Fruit fly (Drosophila melanogaster): Measurements from ENCODE around the gene CG42713.

CG42713 gene

dm6 chr2L:8919638-8920037 lies 28.4 kb downstream of the CG42713 start:
- TF ChIP-seq OdsH (GFP tag; optimal IDR thresholded peaks at IDR 0.05) (peak; percentile 53), vri (GFP tag; optimal IDR thresholded peaks at IDR 0.05) (no peak), topi (GFP tag; optimal IDR thresholded peaks at IDR 0.05) (no peak), CG34406 (GFP tag; optimal IDR thresholded peaks at IDR 0.05) (peak; percentile 14), CG10631 (GFP tag; optimal IDR thresholded peaks at IDR 0.05) (peak; percentile 57), Eip75B (GFP tag; optimal IDR thresholded peaks at IDR 0.05) (peak; percentile 33), CG6163 (GFP tag; IDR thresholded peaks at IDR 0.05) (peak; percentile 45; the same call in 2 of the 3 replicates), CG11902 (GFP tag; optimal IDR thresholded peaks at IDR 0.05) (no peak), CG10669 (GFP tag; optimal IDR thresholded peaks at IDR 0.05) (peak; percentile 74), CG4318 (GFP tag; optimal IDR thresholded peaks at IDR 0.05) (peak; percentile 62), pdm3 (GFP tag; optimal IDR thresholded peaks at IDR 0.05) (peak; percentile 67), CG9139 (GFP tag; optimal IDR thresholded peaks at IDR 0.05) (no peak), CG3919 (GFP tag; optimal IDR thresholded peaks at IDR 0.05) (peak; percentile 38), dsx (GFP tag; optimal IDR thresholded peaks at IDR 0.05; ENCODE audit: poor library complexity, severe bottlenecking) (peak; percentile 50), CG31627 (GFP tag; optimal IDR thresholded peaks at IDR 0.05) (no peak), Blimp-1 (GFP tag; optimal IDR thresholded peaks at IDR 0.05) (no peak), achi (GFP tag; optimal IDR thresholded peaks at IDR 0.05) (peak; percentile 57), Sox15 (GFP tag; optimal IDR thresholded peaks at IDR 0.05) (no peak), Ets21C (GFP tag; optimal IDR thresholded peaks at IDR 0.05) (no peak), salr (GFP tag; optimal IDR thresholded peaks at IDR 0.05) (peak; percentile 26 to 29), ss (GFP tag; optimal IDR thresholded peaks at IDR 0.05) (peak in 1 of 2 experiments; percentile 38), CG3032 (tag; optimal IDR thresholded peaks at IDR 0.05) (peak; percentile 72), CG8632 (GFP tag; optimal IDR thresholded peaks at IDR 0.05) (peak; percentile 23), dac (GFP tag; optimal IDR thresholded peaks at IDR 0.05) (peak; percentile 2), Hr39 (GFP tag; optimal IDR thresholded peaks at IDR 0.05) (peak; percentile 17), Lpt (GFP tag; optimal IDR thresholded peaks at IDR 0.05) (peak; percentile 49), fd85E (GFP tag; optimal IDR thresholded peaks at IDR 0.05) (no peak), Hr38 (GFP tag; optimal IDR thresholded peaks at IDR 0.05) (no peak), CG15336 (GFP tag; IDR thresholded peaks at IDR 0.05) (peak; percentile 62), CG11762 (GFP tag; optimal IDR thresholded peaks at IDR 0.05; ENCODE audit: insufficient read depth) (peak; percentile 25), acj6 (GFP tag; optimal IDR thresholded peaks at IDR 0.05) (peak; percentile 54), Met (GFP tag; optimal IDR thresholded peaks at IDR 0.05) (no peak), esn (GFP tag; optimal IDR thresholded peaks at IDR 0.05) (no peak), CG6276 (GFP tag; optimal IDR thresholded peaks at IDR 0.05) (peak; percentile 51), Eip78C (GFP tag) (peak; percentile 91), CG11294 (GFP tag; IDR thresholded peaks at IDR 0.05) (0 out of 2 replicates have a peak, but pooled peaks have one; percentile 28), Sox14 (GFP tag; optimal IDR thresholded peaks at IDR 0.05) (peak; percentile 53), fkh (GFP tag; optimal IDR thresholded peaks at IDR 0.05) (no peak), spab (GFP tag; optimal IDR thresholded peaks at IDR 0.05) (peak; percentile 62), net (GFP tag; optimal IDR thresholded peaks at IDR 0.05) (no peak), fd59A (GFP tag; optimal IDR thresholded peaks at IDR 0.05) (peak; percentile 64), CG1621 (tag; optimal IDR thresholded peaks at IDR 0.05) (peak; percentile 25), CG6792 (GFP tag; optimal IDR thresholded peaks at IDR 0.05) (peak; percentile 14), Sox102F (GFP tag; optimal IDR thresholded peaks at IDR 0.05) (no peak), CG8319 (GFP tag; optimal IDR thresholded peaks at IDR 0.05) (no peak), Smox (GFP tag; optimal IDR thresholded peaks at IDR 0.05) (no peak), Gug (GFP tag; IDR thresholded peaks at IDR 0.05) (0 out of 2 replicates have a peak, but pooled peaks have one; percentile 32), svp (GFP tag) (no peak), Hr4 (GFP tag; optimal IDR thresholded peaks at IDR 0.05) (peak; percentile 50), eg (GFP tag; IDR thresholded peaks at IDR 0.05) (0 out of 3 replicates have a peak, but pooled peaks have one; percentile 26), CG8119 (GFP tag; IDR thresholded peaks at IDR 0.05) (peak; percentile 65), Ets96B (tag; optimal IDR thresholded peaks at IDR 0.05) (peak; percentile 42)

All from whole organism, prepupa.